Fruit fly (Drosophila melanogaster): ENCODE data around the gene Elo68beta.

- TF ChIP-seq maf-S (GFP tag; optimal IDR thresholded peaks at IDR 0.05): no peak
- TF ChIP-seq ind (GFP tag; optimal IDR thresholded peaks at IDR 0.05): no peak
- no peak for TF ChIP-seq Doc3 (GFP tag; IDR thresholded peaks at IDR 0.05; ENCODE audit: partially characterized antibody)
- TF ChIP-seq insv (GFP tag; optimal IDR thresholded peaks at IDR 0.05): no peak
- no peak for TF ChIP-seq Ravus (GFP tag; IDR thresholded peaks at IDR 0.05)
- no peak for TF ChIP-seq CG3847 (GFP tag; IDR thresholded peaks at IDR 0.05)
- no peak for TF ChIP-seq exex (tag; optimal IDR thresholded peaks at IDR 0.05)
- no peak for TF ChIP-seq gce (GFP tag; IDR thresholded peaks at IDR 0.05)
- TF ChIP-seq tap (tag; optimal IDR thresholded peaks at IDR 0.05): no peak
- no peak for TF ChIP-seq p53 (GFP tag; optimal IDR thresholded peaks at IDR 0.05)
- TF ChIP-seq Dll (GFP tag; IDR thresholded peaks at IDR 0.05; ENCODE audit: partially characterized antibody): no peak
- no peak for TF ChIP-seq CG15696 (tag; optimal IDR thresholded peaks at IDR 0.05)
- TF ChIP-seq sens-2 (GFP tag; IDR thresholded peaks at IDR 0.05): no peak
Measured at dm6 chr3L:11101598-11101997, at the start of gene Elo68beta.
